Worm (Caenorhabditis elegans): ENCODE measurements around the gene ZK512.7.

ce11 chrIII:9145765-9146164 lies 7.3 kb upstream of the ZK512.7 start, which contains the start of gene ZK512.8:
- TF ChIP-seq lin-11 (tag; optimal IDR thresholded peaks at IDR 0.05), result no peak
- no peak for TF ChIP-seq R02D3.7 (tag; optimal IDR thresholded peaks at IDR 0.05)
- no peak for TF ChIP-seq nhr-11 (tag; optimal IDR thresholded peaks at IDR 0.05)
- no peak for TF ChIP-seq fos-1 (tag; optimal IDR thresholded peaks at IDR 0.05)
- TF ChIP-seq unc-62 (GFP tag; optimal IDR thresholded peaks at IDR 0.05), result no peak
- TF ChIP-seq blmp-1 (tag; optimal IDR thresholded peaks at IDR 0.05; ENCODE audit: insufficient read depth), result no peak
- TF ChIP-seq C34F6.9 (tag; optimal IDR thresholded peaks at IDR 0.05), result no peak
- TF ChIP-seq aly-2 (tag; optimal IDR thresholded peaks at IDR 0.05), result no peak

All from whole organism, L2 larva.